Fruit fly (Drosophila melanogaster) whole organism, embryonic: Measurements from ENCODE around the gene CG9514.

Source experiments
- Adf1 ChIP-seq: fragments of 200-800 bp; sonication (Bioruptor generic); IDR thresholded peaks from 2 replicates; pipeline ENCODE4 v1.3.6; 2022; ENCODE audit warnings: missing biosample characterization, missing genetic modification characterization
- B-H2 ChIP-seq: fragments of 200-800 bp; sonication (Bioruptor generic); optimal IDR thresholded peaks from 2 replicates; lab custom pipeline; 2018; ENCODE audit warnings: missing biosample characterization, mild to moderate bottlenecking, missing genetic modification characterization
- Bgb ChIP-seq: fragments of 200-800 bp; sonication (Bioruptor generic); IDR thresholded peaks from 2 replicates; pipeline ENCODE4 v1.3.6; 2022; ENCODE audit warnings: missing biosample characterization, missing genetic modification characterization; ENCODE audit not compliant: partially characterized antibody
- CG12071 ChIP-seq: fragments of 200-800 bp; sonication (Bioruptor generic); optimal IDR thresholded peaks from 3 replicates; lab custom pipeline; 2018; ENCODE audit warnings: missing biosample characterization, mild to moderate bottlenecking, missing genetic modification characterization
- CG1233 ChIP-seq: fragments of 200-800 bp; sonication (Bioruptor generic); optimal IDR thresholded peaks from 4 replicates; lab custom pipeline; 2018; ENCODE audit warnings: missing biosample characterization, mild to moderate bottlenecking, missing genetic modification characterization
- CG12659 ChIP-seq: fragments of 200-800 bp; sonication (Bioruptor generic); optimal IDR thresholded peaks from 3 replicates; lab custom pipeline; 2017; ENCODE audit warnings: mild to moderate bottlenecking, missing biosample characterization, missing genetic modification reagents, missing genetic modification characterization
- CG14710 ChIP-seq: fragments of 200-800 bp; sonication (Bioruptor generic); optimal IDR thresholded peaks from 3 replicates; lab custom pipeline; 2019; ENCODE audit warnings: missing biosample characterization, mild to moderate bottlenecking, missing genetic modification characterization, moderate library complexity
- CG15269 ChIP-seq: fragments of 200-800 bp; sonication (Bioruptor generic); optimal IDR thresholded peaks from 2 replicates; lab custom pipeline; 2018; ENCODE audit warnings: missing biosample characterization, mild to moderate bottlenecking, missing genetic modification characterization, moderate library complexity
- CG1602 ChIP-seq: fragments of 200-800 bp; sonication (Bioruptor generic); optimal IDR thresholded peaks from 3 replicates; lab custom pipeline; 2016; ENCODE audit warnings: missing biosample characterization, missing genetic modification characterization
- CG18764 ChIP-seq: fragments of 200-800 bp; sonication (Bioruptor generic); optimal IDR thresholded peaks from 3 replicates; lab custom pipeline; 2016; ENCODE audit warnings: missing biosample characterization, missing genetic modification characterization
- CG2116 ChIP-seq: fragments of 200-800 bp; sonication (Bioruptor generic); optimal IDR thresholded peaks from 3 replicates; lab custom pipeline; 2018; ENCODE audit warnings: missing biosample characterization, mild to moderate bottlenecking, missing genetic modification characterization
- CG2199 ChIP-seq: fragments of 200-800 bp; sonication (Bioruptor generic); IDR thresholded peaks from 3 replicates; pipeline ENCODE4 v1.3.6; 2022; ENCODE audit warnings: missing biosample characterization, missing genetic modification characterization
- CG2678 ChIP-seq: fragments of 200-800 bp; sonication (Bioruptor generic); optimal IDR thresholded peaks from 3 replicates; lab custom pipeline; 2019; ENCODE audit warnings: missing biosample characterization, mild to moderate bottlenecking, missing genetic modification characterization, moderate library complexity
- CG3281 ChIP-seq: fragments of 200-800 bp; sonication (Bioruptor generic); optimal IDR thresholded peaks from 3 replicates; lab custom pipeline; 2017; ENCODE audit warnings: missing biosample characterization, mild to moderate bottlenecking, missing genetic modification characterization
- CG3847 ChIP-seq: fragments of 200-800 bp; sonication (Bioruptor generic); IDR thresholded peaks from 2 replicates; pipeline ENCODE4 v1.3.6; 2022; ENCODE audit warnings: missing biosample characterization, missing genetic modification characterization
- CG3995 ChIP-seq: fragments of 200-800 bp; sonication (Bioruptor generic); optimal IDR thresholded peaks from 3 replicates; lab custom pipeline; 2016; ENCODE audit warnings: missing biosample characterization, missing genetic modification characterization
- CG4730 ChIP-seq: fragments of 200-800 bp; sonication (Bioruptor generic); IDR thresholded peaks from 2 replicates; pipeline ENCODE4 v1.3.6; 2022; ENCODE audit warnings: missing biosample characterization, missing genetic modification characterization
- CG7928 ChIP-seq: fragments of 200-800 bp; sonication (Bioruptor generic); optimal IDR thresholded peaks from 2 replicates; lab custom pipeline; 2017; ENCODE audit warnings: missing biosample characterization, mild to moderate bottlenecking, missing genetic modification characterization
- CG8290 ChIP-seq, 3 experiments: fragments of 200-800 bp; sonication (Bioruptor generic); optimal IDR thresholded peaks; 2 replicates each; lab custom pipeline; 2016 to 2019; ENCODE audit warnings: missing biosample characterization in 3 of 3, missing genetic modification characterization in 3 of 3, mild to moderate bottlenecking in 2 of 3, moderate library complexity in 1 of 3
- CG8924 ChIP-seq: fragments of 200-800 bp; optimal IDR thresholded peaks from 3 replicates; lab custom pipeline; 2019; ENCODE audit warnings: missing biosample characterization, mild to moderate bottlenecking, missing genetic modification characterization, moderate library complexity
- CG9727 ChIP-seq: fragments of 200-800 bp; sonication (Bioruptor generic); optimal IDR thresholded peaks from 3 replicates; lab custom pipeline; 2017; ENCODE audit warnings: missing biosample characterization, mild to moderate bottlenecking, missing genetic modification characterization
- Dbx ChIP-seq: fragments of 200-800 bp; sonication (Bioruptor generic); IDR thresholded peaks from 3 replicates; pipeline ENCODE4 v1.3.6; 2022; ENCODE audit warnings: missing biosample characterization, missing genetic modification characterization
- Eip74EF ChIP-seq, 2 experiments: fragments of 200-800 bp in 1 of 2; fragments of >200 bp in 1 of 2; sonication (Bioruptor generic) in 1 of 2; optimal IDR thresholded peaks; 2 replicates each; lab custom pipeline; 2017 to 2019; ENCODE audit warnings: missing biosample characterization in 2 of 2, missing genetic modification characterization in 2 of 2, mild to moderate bottlenecking in 1 of 2, moderate library complexity in 1 of 2
- Gsc ChIP-seq: fragments of 200-800 bp; sonication (Bioruptor generic); IDR thresholded peaks from 2 replicates; pipeline ENCODE4 v1.3.6; 2022; ENCODE audit warnings: missing biosample characterization, missing genetic modification characterization
- HLH3B ChIP-seq: fragments of 200-800 bp; sonication (Bioruptor generic); IDR thresholded peaks from 2 replicates; pipeline ENCODE4 v1.3.6; 2022; ENCODE audit warnings: missing biosample characterization, missing genetic modification characterization
- MTF-1 ChIP-seq: fragments of 200-800 bp; sonication (Bioruptor generic); optimal IDR thresholded peaks from 2 replicates; lab custom pipeline; 2018; ENCODE audit warnings: missing biosample characterization, mild to moderate bottlenecking, missing genetic modification characterization, borderline replicate concordance
- Med ChIP-seq: fragments of 200-800 bp; sonication (Bioruptor generic); peaks from one replicate; lab custom pipeline; 2016; ENCODE audit warnings: missing biosample characterization, missing genetic modification characterization, mild to moderate bottlenecking, inconsistent platforms, moderate library complexity
- Sox102F ChIP-seq: fragments of 200-800 bp; sonication (Bioruptor generic); optimal IDR thresholded peaks from 2 replicates; lab custom pipeline; 2018; ENCODE audit warnings: missing biosample characterization, mild to moderate bottlenecking, missing genetic modification characterization, moderate library complexity
- YL-1 ChIP-seq: fragments of 200-800 bp; sonication (Bioruptor generic); optimal IDR thresholded peaks from 3 replicates; lab custom pipeline; 2017; ENCODE audit warnings: missing biosample characterization, mild to moderate bottlenecking, missing genetic modification characterization
- br ChIP-seq: fragments of >200 bp; optimal IDR thresholded peaks from 2 replicates; lab custom pipeline; 2017
- cato ChIP-seq: fragments of 200-800 bp; sonication (Bioruptor generic); optimal IDR thresholded peaks from 2 replicates; lab custom pipeline; 2016; ENCODE audit warnings: missing biosample characterization, missing genetic modification characterization, borderline replicate concordance
- caup ChIP-seq: fragments of 200-800 bp; sonication (Bioruptor generic); optimal IDR thresholded peaks from 3 replicates; lab custom pipeline; 2017; ENCODE audit warnings: missing biosample characterization, mild to moderate bottlenecking, missing genetic modification characterization, moderate library complexity; ENCODE audit not compliant: severe bottlenecking
- chinmo ChIP-seq: fragments of 200-800 bp; sonication (Bioruptor generic); IDR thresholded peaks from 4 replicates; pipeline ENCODE4 v1.3.6; 2022; ENCODE audit warnings: missing biosample characterization, missing genetic modification characterization; ENCODE audit not compliant: partially characterized antibody
- chm ChIP-seq: fragments of 200-800 bp; sonication (Bioruptor generic); IDR thresholded peaks from 2 replicates; pipeline ENCODE4 v1.3.6; 2022; ENCODE audit warnings: missing biosample characterization, missing genetic modification characterization
- ci ChIP-seq: fragments of 200-800 bp; sonication (Bioruptor generic); IDR thresholded peaks from 3 replicates; pipeline ENCODE4 v1.3.6; 2022; ENCODE audit warnings: missing biosample characterization, missing genetic modification characterization
- dmrt11E ChIP-seq: fragments of 200-800 bp; sonication (Bioruptor generic); optimal IDR thresholded peaks from 3 replicates; lab custom pipeline; 2018; ENCODE audit warnings: missing biosample characterization, mild to moderate bottlenecking, missing genetic modification characterization, moderate library complexity
- dpn ChIP-seq, 2 experiments: fragments of 200-800 bp; sonication (Bioruptor generic); optimal IDR thresholded peaks; 3 replicates each; lab custom pipeline; 2016; ENCODE audit warnings: missing biosample characterization in 2 of 2, missing genetic modification characterization in 2 of 2
- gem ChIP-seq: fragments of 200-800 bp; sonication (Bioruptor generic); optimal IDR thresholded peaks from 2 replicates; lab custom pipeline; 2019; ENCODE audit warnings: missing biosample characterization, mild to moderate bottlenecking, missing genetic modification characterization, moderate library complexity
- grau ChIP-seq: fragments of 200-800 bp; optimal IDR thresholded peaks from 3 replicates; lab custom pipeline; 2019; ENCODE audit warnings: missing biosample characterization, mild to moderate bottlenecking, missing genetic modification characterization, moderate library complexity
- ind ChIP-seq: fragments of 200-800 bp; sonication (Bioruptor generic); optimal IDR thresholded peaks from 3 replicates; lab custom pipeline; 2016; ENCODE audit warnings: missing biosample characterization, missing genetic modification characterization
- knrl ChIP-seq: fragments of 200-800 bp; sonication (Bioruptor generic); IDR thresholded peaks from 3 replicates; pipeline ENCODE4 v1.3.6; 2022; ENCODE audit warnings: missing biosample characterization, missing genetic modification characterization; ENCODE audit not compliant: partially characterized antibody
- lmd ChIP-seq: fragments of 200-800 bp; sonication (Bioruptor generic); IDR thresholded peaks from 2 replicates; pipeline ENCODE4 v1.3.6; 2022; ENCODE audit warnings: missing biosample characterization, missing genetic modification characterization
- nmo ChIP-seq: fragments of 200-800 bp; sonication (Bioruptor generic); optimal IDR thresholded peaks from 2 replicates; lab custom pipeline; 2018; ENCODE audit warnings: missing biosample characterization, mild to moderate bottlenecking, missing genetic modification characterization, moderate library complexity
- pb ChIP-seq: fragments of 200-800 bp; sonication (Bioruptor generic); optimal IDR thresholded peaks from 3 replicates; lab custom pipeline; 2016; ENCODE audit warnings: missing biosample characterization, missing genetic modification characterization
- phol ChIP-seq: fragments of 200-800 bp; sonication (Bioruptor generic); optimal IDR thresholded peaks from 3 replicates; lab custom pipeline; 2018; ENCODE audit warnings: missing biosample characterization, mild to moderate bottlenecking, missing genetic modification characterization, moderate library complexity
- sisA ChIP-seq: fragments of 200-800 bp; sonication (Bioruptor generic); IDR thresholded peaks from 2 replicates; pipeline ENCODE4 v1.3.6; 2022; ENCODE audit warnings: missing biosample characterization, missing genetic modification characterization
- sob ChIP-seq: fragments of 200-800 bp; sonication (Bioruptor generic); IDR thresholded peaks from 2 replicates; pipeline ENCODE4 v1.3.6; 2022; ENCODE audit warnings: missing biosample characterization, missing genetic modification characterization
- zf30C ChIP-seq: fragments of 200-800 bp; sonication (Bioruptor generic); optimal IDR thresholded peaks from 3 replicates; lab custom pipeline; 2018; ENCODE audit warnings: missing biosample characterization, mild to moderate bottlenecking, missing genetic modification characterization

Gene CG9514

DNA sequence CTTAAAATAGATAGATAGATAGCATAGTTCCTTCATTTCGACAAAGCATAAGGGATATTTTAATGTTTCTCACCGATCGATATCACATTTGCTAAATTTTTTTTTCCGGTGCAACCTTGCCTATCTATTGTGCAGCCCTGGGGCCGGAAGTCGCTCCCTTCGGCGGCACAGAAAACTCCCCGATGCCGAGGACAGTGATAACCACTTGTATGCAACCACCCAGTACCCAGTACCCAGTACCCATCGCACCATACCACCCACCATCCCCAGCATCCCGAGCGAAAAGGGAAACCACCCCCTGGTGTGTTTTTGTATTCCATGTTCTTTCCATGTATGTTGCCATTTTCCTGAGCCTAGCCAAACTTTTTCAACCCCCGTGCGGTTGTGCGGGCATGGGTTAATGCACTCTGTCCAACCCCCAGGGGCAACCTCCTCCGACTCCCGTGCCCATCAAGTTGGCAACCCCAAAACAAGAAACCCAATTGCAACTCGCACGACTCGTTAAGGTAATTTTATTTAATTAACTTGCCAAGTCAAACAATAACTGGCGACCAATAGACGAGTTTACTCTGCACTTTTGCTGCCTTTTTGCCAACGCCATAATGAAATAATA is 54.7 kb downstream of the CG9514 start (continued):
- TF ChIP-seq Bgb (GFP tag; lab: Robert Waterston, UW) (no peak), gem (peak; percentile 5), sisA (GFP tag; lab: Robert Waterston, UW) (no peak), sob (GFP tag; lab: Robert Waterston, UW) (0 out of 2 replicates have a peak, but pooled peaks have one; percentile 15), chinmo (GFP tag; lab: Robert Waterston, UW) (0 out of 4 replicates have a peak, but pooled peaks have one; percentile 30), CG8290 (GFP tag; optimal IDR thresholded peaks at IDR 0.05; lab: Kevin White, UChicago) (no peak), CG8290 (tag; optimal IDR thresholded peaks at IDR 0.05; lab: Kevin White, UChicago) (peak in 1 of 2 experiments; percentile 9), CG3847 (GFP tag; lab: Robert Waterston, UW) (no peak), CG14710 (tag; lab: Kevin White, UChicago) (no peak), CG18764 (GFP tag; lab: Kevin White, UChicago) (no peak), Sox102F (GFP tag; lab: Kevin White, UChicago) (peak; percentile 21), Med (GFP tag; lab: Kevin White, UChicago) (peak; percentile 15), CG2199 (GFP tag; lab: Robert Waterston, UW) (0 out of 3 replicates have a peak, but pooled peaks have one; percentile 43), cato (no peak), Adf1 (GFP tag; lab: Robert Waterston, UW) (no peak), phol (tag; lab: Kevin White, UChicago) (peak; percentile 0), br (no peak), nmo (GFP tag; lab: Kevin White, UChicago) (no peak), dpn (GFP tag; optimal IDR thresholded peaks at IDR 0.05; lab: Kevin White, UChicago) (peak in 1 of 2 experiments; percentile 2), CG7928 (GFP tag; lab: Kevin White, UChicago) (peak; percentile 24), Gsc (no peak), YL-1 (GFP tag; lab: Kevin White, UChicago) (no peak), CG2116 (GFP tag; lab: Kevin White, UChicago) (peak; percentile 8), knrl (0 out of 3 replicates have a peak, but pooled peaks have one; percentile 16), ci (GFP tag; lab: Robert Waterston, UW) (peak; percentile 56; the same call in 1 of the 3 replicates), zf30C (GFP tag; lab: Kevin White, UChicago) (peak; percentile 40), CG2678 (tag; lab: Kevin White, UChicago) (peak; percentile 8), HLH3B (GFP tag; lab: Robert Waterston, UW) (peak; percentile 34; the same call in 1 of the 2 replicates), chm (GFP tag; lab: Robert Waterston, UW) (0 out of 2 replicates have a peak, but pooled peaks have one; percentile 31), Dbx (GFP tag; lab: Robert Waterston, UW) (0 out of 3 replicates have a peak, but pooled peaks have one; percentile 21)

DNA sequence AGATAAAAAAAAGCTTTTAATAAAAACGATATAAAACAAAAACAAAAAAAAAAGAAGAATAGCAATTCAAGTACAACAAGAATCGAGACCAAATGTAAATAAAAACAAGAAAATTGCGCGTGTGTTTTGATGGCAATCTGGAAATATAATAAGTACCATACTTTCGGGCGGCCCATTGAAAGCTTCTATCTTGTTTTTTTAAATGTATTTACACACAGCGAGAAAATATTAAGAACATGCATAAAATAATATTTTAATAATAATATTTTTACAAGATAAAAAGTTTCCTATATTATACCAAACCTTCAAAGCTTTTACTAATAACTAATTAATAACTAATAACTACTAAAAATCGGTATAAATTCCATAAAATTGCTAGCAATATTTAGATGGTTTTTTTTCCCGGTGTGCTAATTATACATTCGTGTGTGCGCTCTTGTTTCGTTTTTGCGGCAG is 56.2 kb downstream of the CG9514 start:
- peak; percentile 35 for TF ChIP-seq CG8924 (tag; lab: Kevin White, UChicago)
- peak; percentile 28 for TF ChIP-seq CG9727 (GFP tag; lab: Kevin White, UChicago)
- no peak for TF ChIP-seq CG4730 (GFP tag; lab: Robert Waterston, UW)
- peak; percentile 6 for TF ChIP-seq CG3281 (GFP tag; lab: Kevin White, UChicago)
- no peak for TF ChIP-seq CG3995 (GFP tag; lab: Kevin White, UChicago)
- peak; percentile 72 for TF ChIP-seq CG15269 (tag; lab: Kevin White, UChicago)
- no peak for TF ChIP-seq CG12071
- TF ChIP-seq CG1233, result no peak
- TF ChIP-seq dmrt11E (tag; lab: Kevin White, UChicago), result peak; percentile 10
- peak; percentile 34 for TF ChIP-seq CG12659
- TF ChIP-seq caup (GFP tag; lab: Kevin White, UChicago), result peak; percentile 21
- peak; percentile 68 for TF ChIP-seq grau (tag; lab: Kevin White, UChicago)
- no peak for TF ChIP-seq MTF-1 (GFP tag; lab: Kevin White, UChicago)
- TF ChIP-seq CG1602 (GFP tag; lab: Kevin White, UChicago), result peak; percentile 16
- peak; percentile 47; the same call in 1 of the 2 replicates for TF ChIP-seq lmd (GFP tag; lab: Robert Waterston, UW)
- TF ChIP-seq cato, result no peak
- peak; percentile 20 for TF ChIP-seq ind
- TF ChIP-seq B-H2, result no peak
- no peak for TF ChIP-seq pb
- peak in 1 of 2 experiments; percentile 30 for TF ChIP-seq Eip74EF (GFP tag; optimal IDR thresholded peaks at IDR 0.05; lab: Kevin White, UChicago)
